Fruit fly (Drosophila melanogaster): ENCODE results near the gene Arl4.

The Arl4 gene

DNA sequence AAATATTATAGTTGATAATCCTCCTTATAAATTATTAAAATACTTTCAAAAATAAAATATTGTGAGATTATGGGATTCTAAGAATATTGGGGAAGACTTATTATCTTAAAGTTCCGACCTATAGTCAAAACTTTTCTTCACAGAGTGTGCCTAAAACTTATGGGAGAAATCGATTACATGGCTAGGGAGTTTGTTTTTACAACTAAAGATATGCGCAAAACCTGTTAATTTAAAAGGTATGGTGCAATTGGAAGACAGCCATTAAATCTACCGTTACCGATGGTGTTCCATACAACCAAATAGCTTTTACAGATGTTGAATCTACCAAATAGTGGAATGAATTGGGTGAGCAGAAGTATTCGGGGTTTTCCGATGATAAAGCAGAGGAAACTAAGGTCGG, 3.9 kb downstream of the Arl4 start, which contains the start of gene CG33978:
Gene CG33978 (minus strand): TSS at position 395 of the 400 bp plus-strand sequence.
- TF ChIP-seq CG34367 (tag; optimal IDR thresholded peaks at IDR 0.05) (no peak), D1 (tag; optimal IDR thresholded peaks at IDR 0.05) (peak; percentile 15)

dm6 chr4:174526-174925, 4.7 kb downstream of the Arl4 start:
- no peak for TF ChIP-seq Snoo (tag; optimal IDR thresholded peaks at IDR 0.05)
- no peak for TF ChIP-seq CG34367 (tag; optimal IDR thresholded peaks at IDR 0.05)
- TF ChIP-seq CG12605 (GFP tag; IDR thresholded peaks at IDR 0.05), result no peak
- TF ChIP-seq EcR (GFP tag; optimal IDR thresholded peaks at IDR 0.05), result no peak
- TF ChIP-seq Ets98B (GFP tag; IDR thresholded peaks at IDR 0.05), result no peak
- no peak for TF ChIP-seq fd96Ca (GFP tag; IDR thresholded peaks at IDR 0.05)
- no peak for TF ChIP-seq CG32121 (GFP tag; IDR thresholded peaks at IDR 0.05)
- no peak for TF ChIP-seq D1 (tag; optimal IDR thresholded peaks at IDR 0.05)
- TF ChIP-seq CG8301 (tag; optimal IDR thresholded peaks at IDR 0.05), result no peak
- no peak for TF ChIP-seq CG14655 (GFP tag; optimal IDR thresholded peaks at IDR 0.05)
- TF ChIP-seq CG17806 (tag; optimal IDR thresholded peaks at IDR 0.05), result no peak

- TF ChIP-seq CG13204 (GFP tag; optimal IDR thresholded peaks at IDR 0.05) (no peak), CG34367 (tag; optimal IDR thresholded peaks at IDR 0.05) (no peak), CG17806 (tag; optimal IDR thresholded peaks at IDR 0.05) (no peak)
Measured at dm6 chr4:167515-167914, 11.7 kb downstream of the Arl4 start.

- TF ChIP-seq CG14655 (GFP tag; optimal IDR thresholded peaks at IDR 0.05), result no peak
- no peak for TF ChIP-seq gl (tag; optimal IDR thresholded peaks at IDR 0.05)
- no peak for TF ChIP-seq CG34367 (tag; optimal IDR thresholded peaks at IDR 0.05)
- no peak for TF ChIP-seq CG10348 (GFP tag; IDR thresholded peaks at IDR 0.05)
Measured at dm6 chr4:165159-165558, 14.0 kb downstream of the Arl4 start.

dm6 chr4:155977-156376, 23.2 kb downstream of the Arl4 start, which contains the start of gene CG31997:
TSS of gene CG31997 (minus strand) at chr4:156060.
- TF ChIP-seq rn (GFP tag; IDR thresholded peaks at IDR 0.05) (no peak), fd96Ca (GFP tag; IDR thresholded peaks at IDR 0.05) (no peak), CG15710 (tag; optimal IDR thresholded peaks at IDR 0.05) (no peak), CG13204 (GFP tag; optimal IDR thresholded peaks at IDR 0.05) (no peak), EcR (GFP tag; optimal IDR thresholded peaks at IDR 0.05) (no peak), CG8159 (tag; optimal IDR thresholded peaks at IDR 0.05) (no peak), CG34367 (tag; optimal IDR thresholded peaks at IDR 0.05) (no peak), gl (tag; optimal IDR thresholded peaks at IDR 0.05) (no peak), Ets98B (GFP tag; IDR thresholded peaks at IDR 0.05) (no peak), Pif1A (GFP tag; optimal IDR thresholded peaks at IDR 0.05) (no peak), CG17806 (tag; optimal IDR thresholded peaks at IDR 0.05) (no peak), CG10348 (GFP tag; IDR thresholded peaks at IDR 0.05) (no peak), Pif1B (GFP tag; optimal IDR thresholded peaks at IDR 0.05) (no peak), CG14655 (GFP tag; optimal IDR thresholded peaks at IDR 0.05) (no peak), CG4496 (GFP tag; IDR thresholded peaks at IDR 0.05) (no peak), CG9948 (tag; optimal IDR thresholded peaks at IDR 0.05) (no peak), D1 (tag; optimal IDR thresholded peaks at IDR 0.05) (no peak), Snoo (tag; optimal IDR thresholded peaks at IDR 0.05) (no peak), CG32121 (GFP tag; IDR thresholded peaks at IDR 0.05) (no peak)

- no peak for TF ChIP-seq Pif1A (GFP tag; optimal IDR thresholded peaks at IDR 0.05)
- no peak for TF ChIP-seq CG13204 (GFP tag; optimal IDR thresholded peaks at IDR 0.05)
- no peak for TF ChIP-seq Snoo (tag; optimal IDR thresholded peaks at IDR 0.05)
- TF ChIP-seq CG17806 (tag; optimal IDR thresholded peaks at IDR 0.05), result no peak
- no peak for TF ChIP-seq CG10348 (GFP tag; IDR thresholded peaks at IDR 0.05)
- TF ChIP-seq Pif1B (GFP tag; optimal IDR thresholded peaks at IDR 0.05), result no peak
- no peak for TF ChIP-seq CG15710 (tag; optimal IDR thresholded peaks at IDR 0.05)
- TF ChIP-seq CG4496 (GFP tag; IDR thresholded peaks at IDR 0.05), result no peak
- no peak for TF ChIP-seq CG8159 (tag; optimal IDR thresholded peaks at IDR 0.05)
- TF ChIP-seq D1 (tag; optimal IDR thresholded peaks at IDR 0.05), result no peak
- TF ChIP-seq Ets98B (GFP tag; IDR thresholded peaks at IDR 0.05), result no peak
- TF ChIP-seq CG34367 (tag; optimal IDR thresholded peaks at IDR 0.05), result no peak
- TF ChIP-seq EcR (GFP tag; optimal IDR thresholded peaks at IDR 0.05), result no peak
Measured at dm6 chr4:150453-150852, 28.7 kb downstream of the Arl4 start, which contains the start of gene CG32006. TSS of gene CG32006 (plus strand) at chr4:150764.

dm6 chr4:149123-149522, 30.1 kb downstream of the Arl4 start:
- no peak for TF ChIP-seq D1 (tag; optimal IDR thresholded peaks at IDR 0.05)
- no peak for TF ChIP-seq Pif1A (GFP tag; optimal IDR thresholded peaks at IDR 0.05)
- TF ChIP-seq Pif1B (GFP tag; optimal IDR thresholded peaks at IDR 0.05), result no peak
- TF ChIP-seq gl (tag; optimal IDR thresholded peaks at IDR 0.05), result no peak
- TF ChIP-seq CG14655 (GFP tag; optimal IDR thresholded peaks at IDR 0.05), result no peak
- no peak for TF ChIP-seq CG17806 (tag; optimal IDR thresholded peaks at IDR 0.05)
- no peak for TF ChIP-seq Snoo (tag; optimal IDR thresholded peaks at IDR 0.05)
- TF ChIP-seq CG12605 (GFP tag; IDR thresholded peaks at IDR 0.05), result no peak
- TF ChIP-seq rn (GFP tag; IDR thresholded peaks at IDR 0.05), result no peak
- TF ChIP-seq CG34367 (tag; optimal IDR thresholded peaks at IDR 0.05), result no peak
- no peak for TF ChIP-seq CG4496 (GFP tag; IDR thresholded peaks at IDR 0.05)
- TF ChIP-seq CG10348 (GFP tag; IDR thresholded peaks at IDR 0.05), result no peak
